Fruit fly (Drosophila melanogaster) whole organism, adult: ENCODE results near the gene Dab.

Source experiments
- CG11617 ChIP-seq: fragments of 200-800 bp; sonication (Bioruptor generic); optimal IDR thresholded peaks from 2 replicates; lab custom pipeline; 2017; ENCODE audit warnings: mild to moderate bottlenecking, missing biosample characterization, missing genetic modification reagents, missing genetic modification characterization
- CG12768 ChIP-seq: fragments of 200-800 bp; sonication (Bioruptor generic); optimal IDR thresholded peaks from 2 replicates; lab custom pipeline; 2017; ENCODE audit warnings: missing biosample characterization, missing genetic modification characterization, mild to moderate bottlenecking, moderate library complexity, missing genetic modification reagents
- CG1620 ChIP-seq: fragments of 200-800 bp; sonication (Bioruptor generic); optimal IDR thresholded peaks from 2 replicates; lab custom pipeline; 2016; ENCODE audit warnings: missing biosample characterization, missing genetic modification characterization
- CG5204 ChIP-seq: fragments of 200-800 bp; sonication (Bioruptor generic); optimal IDR thresholded peaks from 2 replicates; lab custom pipeline; 2016; ENCODE audit warnings: missing biosample characterization, missing genetic modification characterization
- Clk ChIP-seq: fragments of 200-800 bp; sonication (Bioruptor generic); optimal IDR thresholded peaks from 2 replicates; lab custom pipeline; 2017; ENCODE audit warnings: missing biosample characterization, missing genetic modification characterization
- Crg-1 ChIP-seq: fragments of 200-800 bp; sonication (Bioruptor generic); optimal IDR thresholded peaks from 2 replicates; lab custom pipeline; 2016; ENCODE audit warnings: missing biosample characterization, missing genetic modification characterization
- Mnt ChIP-seq: fragments of 200-800 bp; sonication (Bioruptor generic); optimal IDR thresholded peaks from 2 replicates; lab custom pipeline; 2016; ENCODE audit warnings: missing biosample characterization, mild to moderate bottlenecking, missing genetic modification characterization
- bab1 ChIP-seq: fragments of 200-800 bp; sonication (Bioruptor generic); optimal IDR thresholded peaks from 3 replicates; lab custom pipeline; 2019; ENCODE audit warnings: missing biosample characterization, mild to moderate bottlenecking, missing genetic modification characterization, moderate library complexity
- cic ChIP-seq: fragments of 200-800 bp; sonication (Bioruptor generic); optimal IDR thresholded peaks from 2 replicates; lab custom pipeline; 2017; ENCODE audit warnings: missing biosample characterization, mild to moderate bottlenecking, missing genetic modification characterization, moderate library complexity
- cnc ChIP-seq, 2 experiments: fragments of >200 bp; optimal IDR thresholded peaks; 2 replicates each; lab custom pipeline; 2017
- kay ChIP-seq: fragments of 200-800 bp; sonication (Bioruptor generic); peaks from one replicate; lab custom pipeline; 2016; ENCODE audit warnings: missing biosample characterization, missing genetic modification characterization, borderline replicate concordance
- pad ChIP-seq: fragments of 200-800 bp; sonication (Bioruptor generic); optimal IDR thresholded peaks from 3 replicates; lab custom pipeline; 2017; ENCODE audit warnings: missing biosample characterization, missing genetic modification characterization, mild to moderate bottlenecking, moderate library complexity, missing genetic modification reagents
- toe ChIP-seq: fragments of 200-800 bp; sonication (Bioruptor generic); optimal IDR thresholded peaks from 2 replicates; lab custom pipeline; 2016; ENCODE audit warnings: missing biosample characterization, missing genetic modification characterization

DNA sequence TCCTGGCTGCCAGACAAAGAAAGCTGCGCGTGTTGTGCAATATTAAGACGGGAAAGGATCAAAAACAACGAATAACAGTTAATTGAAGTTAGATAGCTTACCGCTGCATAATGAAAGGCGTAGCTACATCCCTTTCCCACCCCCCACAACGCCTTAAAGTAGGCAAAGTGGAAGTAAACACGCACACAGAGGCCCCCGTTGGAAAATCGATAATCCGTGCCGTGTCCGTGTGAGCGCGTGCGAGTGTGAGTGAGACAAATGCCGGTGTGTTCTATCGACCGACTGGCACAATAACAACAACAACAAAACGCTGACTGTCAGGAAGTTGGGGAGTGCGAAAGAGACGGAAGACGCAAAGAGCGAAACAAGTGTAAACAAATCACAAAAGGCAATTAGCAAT lies 445 bp downstream of the Dab start:
- TF ChIP-seq cnc (optimal IDR thresholded peaks at IDR 0.05; lab: Kevin White, UChicago): no peak
- no peak for TF ChIP-seq kay (GFP tag; lab: Kevin White, UChicago)
- no peak for TF ChIP-seq CG5204 (GFP tag; lab: Kevin White, UChicago)
- no peak for TF ChIP-seq pad (GFP tag; lab: Kevin White, UChicago)
- no peak for TF ChIP-seq cic
- TF ChIP-seq CG12768: no peak
- no peak for TF ChIP-seq CG11617 (GFP tag; lab: Kevin White, UChicago)
- no peak for TF ChIP-seq Mnt
- TF ChIP-seq Crg-1 (GFP tag; lab: Kevin White, UChicago): no peak
- no peak for TF ChIP-seq Clk (GFP tag; lab: Kevin White, UChicago)
- TF ChIP-seq bab1 (GFP tag; lab: Kevin White, UChicago): no peak
- TF ChIP-seq CG1620 (GFP tag; lab: Kevin White, UChicago): no peak
- TF ChIP-seq toe (GFP tag; lab: Kevin White, UChicago): no peak
